Fruit fly (Drosophila melanogaster) whole organism, embryonic: ENCODE measurements around the gene CG42553.
A peak's percentile ranks its signal among the peaks of the same experiment; 100 is the strongest.

Experiments used
- Atf-2 ChIP-seq: fragments of 200-800 bp; sonication (Bioruptor generic); optimal IDR thresholded peaks from 2 replicates; lab custom pipeline; 2016; ENCODE audit warnings: missing biosample characterization, missing genetic modification characterization
- B-H2 ChIP-seq: fragments of 200-800 bp; sonication (Bioruptor generic); optimal IDR thresholded peaks from 2 replicates; lab custom pipeline; 2018; ENCODE audit warnings: missing biosample characterization, mild to moderate bottlenecking, missing genetic modification characterization
- CG10321 ChIP-seq: fragments of 200-800 bp; sonication (Bioruptor generic); IDR thresholded peaks from 2 replicates; pipeline ENCODE4 v1.3.6; 2022; ENCODE audit warnings: missing biosample characterization, missing genetic modification characterization
- CG10543 ChIP-seq: fragments of 200-800 bp; sonication (Bioruptor generic); optimal IDR thresholded peaks from 3 replicates; lab custom pipeline; 2017; ENCODE audit warnings: missing biosample characterization, mild to moderate bottlenecking, missing genetic modification characterization, moderate library complexity
- CG11398 ChIP-seq: fragments of 200-800 bp; sonication (Bioruptor generic); optimal IDR thresholded peaks from 2 replicates; lab custom pipeline; 2016; ENCODE audit warnings: missing biosample characterization, missing genetic modification characterization
- CG11504 ChIP-seq: fragments of 200-800 bp; sonication (Bioruptor generic); optimal IDR thresholded peaks from 3 replicates; lab custom pipeline; 2019; ENCODE audit warnings: missing biosample characterization, mild to moderate bottlenecking, missing genetic modification characterization, moderate library complexity
- CG2116 ChIP-seq: fragments of 200-800 bp; sonication (Bioruptor generic); optimal IDR thresholded peaks from 3 replicates; lab custom pipeline; 2018; ENCODE audit warnings: missing biosample characterization, mild to moderate bottlenecking, missing genetic modification characterization
- CG2129 ChIP-seq: fragments of 200-800 bp; sonication (Bioruptor generic); IDR thresholded peaks from 2 replicates; pipeline ENCODE4 v1.3.6; 2022; ENCODE audit warnings: missing biosample characterization, missing genetic modification characterization; ENCODE audit not compliant: partially characterized antibody
- CG2202 ChIP-seq: fragments of 200-800 bp; sonication (Bioruptor generic); optimal IDR thresholded peaks from 2 replicates; lab custom pipeline; 2018; ENCODE audit warnings: missing biosample characterization, mild to moderate bottlenecking, missing genetic modification characterization
- CG30020 ChIP-seq: fragments of 200-800 bp; optimal IDR thresholded peaks from 2 replicates; lab custom pipeline; 2019; ENCODE audit warnings: missing biosample characterization, mild to moderate bottlenecking, missing genetic modification characterization, moderate library complexity
- CG3163 ChIP-seq: fragments of 200-800 bp; sonication (Bioruptor generic); optimal IDR thresholded peaks from 3 replicates; lab custom pipeline; 2016; ENCODE audit warnings: missing biosample characterization, missing genetic modification characterization
- CG32767 ChIP-seq: fragments of 200-800 bp; sonication (Bioruptor generic); IDR thresholded peaks from 2 replicates; pipeline ENCODE4 v1.3.6; 2022; ENCODE audit warnings: missing biosample characterization, missing genetic modification characterization
- CG33557 ChIP-seq: fragments of 200-800 bp; sonication (Bioruptor generic); optimal IDR thresholded peaks from 2 replicates; lab custom pipeline; 2019; ENCODE audit warnings: missing biosample characterization, mild to moderate bottlenecking, missing genetic modification characterization, moderate library complexity
- CG3838 ChIP-seq: fragments of 200-800 bp; sonication (Bioruptor generic); optimal IDR thresholded peaks from 3 replicates; lab custom pipeline; 2016; ENCODE audit warnings: missing biosample characterization, missing genetic modification characterization
- CG4360 ChIP-seq: fragments of 200-800 bp; sonication (Bioruptor generic); IDR thresholded peaks from 2 replicates; pipeline ENCODE4 v1.3.6; 2022; ENCODE audit warnings: missing biosample characterization, missing genetic modification characterization
- CG6854 ChIP-seq: fragments of 200-800 bp; sonication (Bioruptor generic); optimal IDR thresholded peaks from 3 replicates; lab custom pipeline; 2017; ENCODE audit warnings: missing biosample characterization, mild to moderate bottlenecking, missing genetic modification characterization
- CG9876 ChIP-seq: fragments of 200-800 bp; sonication (Bioruptor generic); optimal IDR thresholded peaks from 2 replicates; lab custom pipeline; 2016; ENCODE audit warnings: missing biosample characterization, missing genetic modification characterization
- Dip3 ChIP-seq: fragments of 200-800 bp; sonication (Bioruptor generic); optimal IDR thresholded peaks from 3 replicates; lab custom pipeline; 2016; ENCODE audit warnings: missing biosample characterization, missing genetic modification characterization
- Drgx ChIP-seq: fragments of 200-800 bp; sonication (Bioruptor generic); IDR thresholded peaks from 2 replicates; pipeline ENCODE4 v1.3.6; 2022; ENCODE audit warnings: missing biosample characterization, missing genetic modification characterization
- H15 ChIP-seq: fragments of 200-800 bp; sonication (Bioruptor generic); IDR thresholded peaks from 3 replicates; pipeline ENCODE4 v1.3.6; 2022; ENCODE audit warnings: missing biosample characterization, missing genetic modification characterization
- HLH4C ChIP-seq: fragments of 200-800 bp; sonication (Bioruptor generic); IDR thresholded peaks from 3 replicates; pipeline ENCODE4 v1.3.6; 2022; ENCODE audit warnings: missing biosample characterization, missing genetic modification characterization; ENCODE audit not compliant: partially characterized antibody
- Kr ChIP-seq: fragments of 200-800 bp; sonication (Bioruptor generic); optimal IDR thresholded peaks from 2 replicates; lab custom pipeline; 2017; ENCODE audit warnings: missing biosample characterization, mild to moderate bottlenecking, missing genetic modification characterization
- Lpt ChIP-seq: fragments of >200 bp; optimal IDR thresholded peaks from 2 replicates; lab custom pipeline; 2018; ENCODE audit warnings: missing biosample characterization, missing genetic modification characterization
- Neu2 ChIP-seq: fragments of 200-800 bp; sonication (Bioruptor generic); optimal IDR thresholded peaks from 3 replicates; lab custom pipeline; 2016; ENCODE audit warnings: missing biosample characterization, missing genetic modification characterization, borderline replicate concordance
- Nf-YC ChIP-seq: fragments of 200-800 bp; optimal IDR thresholded peaks from 3 replicates; lab custom pipeline; 2019; ENCODE audit warnings: missing biosample characterization, mild to moderate bottlenecking, missing genetic modification characterization, moderate library complexity
- TFAM ChIP-seq: fragments of 200-800 bp; sonication (Bioruptor generic); optimal IDR thresholded peaks from 2 replicates; lab custom pipeline; 2017; ENCODE audit warnings: missing biosample characterization, missing genetic modification characterization, inconsistent platforms
- Vsx1 ChIP-seq: fragments of 200-800 bp; sonication (Bioruptor generic); optimal IDR thresholded peaks from 2 replicates; lab custom pipeline; 2017; ENCODE audit warnings: missing biosample characterization, mild to moderate bottlenecking, missing genetic modification characterization, missing genetic modification reagents
- ato ChIP-seq: fragments of 200-800 bp; sonication (Bioruptor generic); IDR thresholded peaks from 2 replicates; pipeline ENCODE4 v1.3.6; 2022; ENCODE audit warnings: missing biosample characterization, missing genetic modification characterization; ENCODE audit not compliant: partially characterized antibody
- cg ChIP-seq: fragments of 200-800 bp; sonication (Bioruptor generic); optimal IDR thresholded peaks from 3 replicates; lab custom pipeline; 2019; ENCODE audit warnings: missing biosample characterization, mild to moderate bottlenecking, missing genetic modification characterization, moderate library complexity
- gcm ChIP-seq: fragments of 200-800 bp; sonication (Bioruptor generic); optimal IDR thresholded peaks from 2 replicates; lab custom pipeline; 2019; ENCODE audit warnings: missing biosample characterization, mild to moderate bottlenecking, missing genetic modification characterization, moderate library complexity
- gro ChIP-seq: fragments of 200-800 bp; sonication (Bioruptor generic); optimal IDR thresholded peaks from 2 replicates; lab custom pipeline; 2016; ENCODE audit warnings: missing biosample characterization, missing genetic modification characterization
- gt ChIP-seq: fragments of 200-800 bp; sonication (Bioruptor generic); IDR thresholded peaks from 2 replicates; pipeline ENCODE4 v1.3.6; 2022; ENCODE audit warnings: missing biosample characterization, missing genetic modification characterization
- hb ChIP-seq: fragments of 200-800 bp; sonication (Bioruptor generic); IDR thresholded peaks from 3 replicates; pipeline ENCODE4 v1.3.6; 2022; ENCODE audit warnings: missing biosample characterization, missing genetic modification characterization; ENCODE audit not compliant: partially characterized antibody
- her ChIP-seq: fragments of 200-800 bp; sonication (Bioruptor generic); optimal IDR thresholded peaks from 2 replicates; lab custom pipeline; 2016; ENCODE audit warnings: missing biosample characterization, missing genetic modification characterization
- hkb ChIP-seq, 2 experiments: fragments of 200-800 bp in 1 of 2; fragments of >200 bp in 1 of 2; sonication (Bioruptor generic) in 1 of 2; IDR thresholded peaks in 1 of 2; optimal IDR thresholded peaks in 1 of 2; 2 replicates each; pipeline versions ENCODE4 v1.3.6 to Lab custom; 2017 to 2022; ENCODE audit warnings: missing biosample characterization in 1 of 2, missing genetic modification characterization in 1 of 2
- ind ChIP-seq: fragments of 200-800 bp; sonication (Bioruptor generic); optimal IDR thresholded peaks from 3 replicates; lab custom pipeline; 2016; ENCODE audit warnings: missing biosample characterization, missing genetic modification characterization
- insv ChIP-seq, 2 experiments: fragments of 200-800 bp; sonication (Bioruptor generic); optimal IDR thresholded peaks; 3 replicates each; lab custom pipeline; 2016 to 2018; ENCODE audit warnings: missing biosample characterization in 2 of 2, missing genetic modification characterization in 2 of 2
- inv ChIP-seq: fragments of 200-800 bp; sonication (Bioruptor generic); IDR thresholded peaks from 2 replicates; pipeline ENCODE4 v1.3.6; 2022; ENCODE audit warnings: missing biosample characterization, missing genetic modification characterization; ENCODE audit not compliant: partially characterized antibody
- jigr1 ChIP-seq: fragments of 200-800 bp; sonication (Bioruptor generic); IDR thresholded peaks from 3 replicates; pipeline ENCODE4 v1.3.6; 2022; ENCODE audit warnings: missing biosample characterization, missing genetic modification characterization
- ken ChIP-seq: fragments of 200-800 bp; sonication (Bioruptor generic); IDR thresholded peaks from 3 replicates; pipeline ENCODE4 v1.3.6; 2022; ENCODE audit warnings: missing biosample characterization, missing genetic modification characterization
- knrl ChIP-seq: fragments of 200-800 bp; sonication (Bioruptor generic); IDR thresholded peaks from 3 replicates; pipeline ENCODE4 v1.3.6; 2022; ENCODE audit warnings: missing biosample characterization, missing genetic modification characterization; ENCODE audit not compliant: partially characterized antibody
- luna ChIP-seq: fragments of 200-800 bp; sonication (Bioruptor generic); optimal IDR thresholded peaks from 2 replicates; lab custom pipeline; 2016; ENCODE audit warnings: missing biosample characterization, missing genetic modification characterization
- pan ChIP-seq, 4 experiments: fragments of >200 bp in 3 of 4; fragments of 200-800 bp in 1 of 4; sonication (Bioruptor generic) in 1 of 4; optimal IDR thresholded peaks in 3 of 4; IDR thresholded peaks in 1 of 4; 2 replicates each; pipeline versions ENCODE4 v1.3.6 to Lab custom; 2017 to 2022; ENCODE audit warnings: missing biosample characterization in 2 of 4, missing genetic modification characterization in 2 of 4, mixed read lengths in 1 of 4
- prd ChIP-seq, 3 experiments: fragments of >200 bp in 2 of 3; fragments of 200-800 bp in 1 of 3; sonication (Bioruptor generic) in 1 of 3; optimal IDR thresholded peaks in 2 of 3; IDR thresholded peaks in 1 of 3; 2 replicates in 2 of 3; 3 replicates in 1 of 3; pipeline versions ENCODE4 v1.3.6 to Lab custom; 2017 to 2022; ENCODE audit warnings: missing biosample characterization in 1 of 3, missing genetic modification characterization in 1 of 3
- sens-2 ChIP-seq: fragments of 200-800 bp; sonication (Bioruptor generic); IDR thresholded peaks from 2 replicates; pipeline ENCODE4 v1.3.6; 2022; ENCODE audit warnings: missing biosample characterization, missing genetic modification characterization
- usp ChIP-seq: fragments of >200 bp; optimal IDR thresholded peaks from 2 replicates; lab custom pipeline; 2017; ENCODE audit warnings: missing biosample characterization, missing genetic modification characterization
- vvl ChIP-seq: fragments of 200-800 bp; sonication (Bioruptor generic); IDR thresholded peaks from 2 replicates; pipeline ENCODE4 v1.3.6; 2022; ENCODE audit warnings: missing biosample characterization, missing genetic modification characterization

Gene CG42553

DNA sequence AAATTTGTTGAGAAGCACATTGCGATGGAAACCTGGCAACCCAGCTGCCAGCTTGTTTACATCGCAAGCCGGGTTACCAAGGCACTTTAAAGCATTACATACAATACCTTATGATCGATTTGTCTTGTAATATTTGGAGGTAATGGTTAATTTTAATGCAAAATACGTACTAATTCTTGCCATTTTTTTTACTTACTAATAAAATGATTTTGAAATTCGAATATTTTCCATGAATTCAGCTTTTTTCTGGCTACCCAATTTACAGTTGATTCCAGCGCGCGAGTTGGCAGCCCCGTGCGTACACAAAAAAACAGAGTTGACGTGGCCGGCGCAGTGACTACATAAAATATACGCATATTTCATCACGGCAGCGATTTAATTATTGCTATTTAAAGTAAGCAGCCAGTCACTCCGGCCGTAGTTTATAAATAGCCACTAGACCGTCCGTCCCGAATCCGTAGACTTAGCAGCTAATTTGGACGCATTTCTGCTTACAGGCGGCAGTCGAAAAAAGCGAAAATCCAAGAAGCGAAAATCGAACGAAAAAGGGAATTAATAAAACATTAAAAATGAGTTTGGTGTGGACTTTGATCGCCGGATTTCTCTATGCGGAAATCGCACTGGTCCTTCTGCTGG is 3.8 kb downstream of the CG42553 start, which contains the start of the genes CG13901 and CG13887 (continued):
- TF ChIP-seq Nf-YC (tag; lab: Kevin White, UChicago) (peak; percentile 83), gt (GFP tag; lab: Robert Waterston, UW) (0 out of 2 replicates have a peak, but pooled peaks have one; percentile 40), insv (GFP tag; optimal IDR thresholded peaks at IDR 0.05; lab: Kevin White, UChicago) (peak in 1 of 2 experiments; percentile 59), CG10543 (peak; percentile 94), Atf-2 (GFP tag; lab: Kevin White, UChicago) (peak; percentile 90), gro (peak; percentile 95), vvl (GFP tag; lab: Robert Waterston, UW) (peak; percentile 94), CG33557 (GFP tag; lab: Kevin White, UChicago) (peak; percentile 84), Lpt (GFP tag; lab: Kevin White, UChicago) (no peak), jigr1 (peak; percentile 18; the same call in 1 of the 3 replicates), CG2129 (no peak), CG10321 (GFP tag; lab: Robert Waterston, UW) (peak; percentile 48; the same call in 1 of the 2 replicates), ken (peak; percentile 87), Vsx1 (GFP tag; lab: Kevin White, UChicago) (peak; percentile 75), Kr (GFP tag; lab: Kevin White, UChicago) (no peak), CG2116 (GFP tag; lab: Kevin White, UChicago) (peak; percentile 87), ato (GFP tag; lab: Robert Waterston, UW) (no peak), ind (peak; percentile 94), hb (GFP tag; lab: Robert Waterston, UW) (no peak), CG2202 (tag; lab: Kevin White, UChicago) (peak; percentile 78), Neu2 (GFP tag; lab: Kevin White, UChicago) (peak; percentile 25), CG6854 (GFP tag; lab: Kevin White, UChicago) (peak; percentile 70), luna (GFP tag; lab: Kevin White, UChicago) (peak; percentile 83), hkb (optimal IDR thresholded peaks at IDR 0.05; lab: Kevin White, UChicago) (peak; percentile 88), hkb (GFP tag; IDR thresholded peaks at IDR 0.05; lab: Robert Waterston, UW) (peak; percentile 81), inv (no peak), CG3163 (GFP tag; lab: Kevin White, UChicago) (peak; percentile 84), Dip3 (GFP tag; lab: Kevin White, UChicago) (peak; percentile 92), HLH4C (GFP tag; lab: Robert Waterston, UW) (0 out of 3 replicates have a peak, but pooled peaks have one; percentile 30), her (peak; percentile 76), CG32767 (peak; percentile 79), usp (GFP tag; lab: Kevin White, UChicago) (no peak), H15 (peak; percentile 81), B-H2 (GFP tag; lab: Kevin White, UChicago) (peak; percentile 93), sens-2 (GFP tag; lab: Robert Waterston, UW) (peak; percentile 55; the same call in 1 of the 2 replicates), CG11398 (GFP tag; lab: Kevin White, UChicago) (peak; percentile 76), cg (GFP tag; lab: Kevin White, UChicago) (no peak), CG4360 (GFP tag; lab: Robert Waterston, UW) (no peak), TFAM (GFP tag; lab: Kevin White, UChicago) (no peak), Drgx (GFP tag; lab: Robert Waterston, UW) (peak; percentile 83), CG11504 (tag; lab: Kevin White, UChicago) (peak; percentile 91), gcm (GFP tag; lab: Kevin White, UChicago) (peak; percentile 83), CG9876 (GFP tag; lab: Kevin White, UChicago) (peak; percentile 85), prd (optimal IDR thresholded peaks at IDR 0.05; lab: Kevin White, UChicago) (no peak), prd (GFP tag; IDR thresholded peaks at IDR 0.05; lab: Robert Waterston, UW) (peak; percentile 91), CG30020 (peak; percentile 82), knrl (0 out of 3 replicates have a peak, but pooled peaks have one; percentile 54), pan (optimal IDR thresholded peaks at IDR 0.05; lab: Kevin White, UChicago) (no peak), pan (GFP tag; optimal IDR thresholded peaks at IDR 0.05 in 1 of 2, IDR thresholded peaks at IDR 0.05 in 1 of 2) (peak in 1 of 2 experiments; percentile 89), CG3838 (GFP tag; lab: Kevin White, UChicago) (peak; percentile 63)
